Worm (Caenorhabditis elegans) whole organism, L4 larva: ENCODE data around the gene Y49F6A.5.

Experiments
- F10B5.3 ChIP-seq: sonication (generic microtip); optimal IDR thresholded peaks from 2 replicates; lab custom pipeline; 2016; ENCODE audit warnings: mild to moderate bottlenecking, missing genetic modification characterization, missing compliant biosample characterization
- F26F4.8 ChIP-seq: fragments of 200-800 bp; sonication (Bioruptor generic); conservative IDR thresholded peaks from 2 replicates; pipeline ENCODE4 v1.3.6; 2022; ENCODE audit warnings: missing genetic modification characterization, missing compliant biosample characterization
- T20F7.1 ChIP-seq: fragments of 200-800 bp; sonication (Bioruptor generic); optimal IDR thresholded peaks from 2 replicates; lab custom pipeline; 2018; ENCODE audit warnings: mild to moderate bottlenecking, missing genetic modification characterization, missing compliant biosample characterization
- Y105C5A.15 ChIP-seq: fragments of 200-800 bp; sonication (Bioruptor generic); IDR thresholded peaks from 2 replicates; pipeline ENCODE4 v1.3.6; 2022; ENCODE audit warnings: missing genetic modification characterization, missing compliant biosample characterization
- aly-2 ChIP-seq: sonication (generic microtip); optimal IDR thresholded peaks from 2 replicates; lab custom pipeline; 2018; ENCODE audit warnings: missing biosample characterization, missing genetic modification characterization
- ceh-28 ChIP-seq: fragments of 150-350 bp; optimal IDR thresholded peaks from 2 replicates; lab custom pipeline; 2014; ENCODE audit warnings: missing biosample characterization, missing genetic modification reagents, missing genetic modification characterization
- ceh-44 ChIP-seq: fragments of 200-800 bp; sonication (Bioruptor generic); IDR thresholded peaks from 2 replicates; pipeline ENCODE4 v1.3.6; 2022; ENCODE audit warnings: missing genetic modification reagents, missing genetic modification characterization, missing compliant biosample characterization
- daf-19 ChIP-seq: fragments of 200-800 bp; sonication (Bioruptor generic); conservative IDR thresholded peaks from 2 replicates; pipeline ENCODE4 v1.3.6; 2022; ENCODE audit warnings: missing genetic modification characterization, missing compliant biosample characterization
- egl-43 ChIP-seq: fragments of 200-800 bp; sonication (Bioruptor generic); IDR thresholded peaks from 2 replicates; pipeline ENCODE4 v1.3.6; 2022; ENCODE audit warnings: missing genetic modification reagents, missing genetic modification characterization, missing compliant biosample characterization
- gei-8 ChIP-seq: fragments of 200-800 bp; sonication (Bioruptor generic); optimal IDR thresholded peaks from 2 replicates; lab custom pipeline; 2018; ENCODE audit warnings: mild to moderate bottlenecking, missing genetic modification characterization, missing compliant biosample characterization
- hif-1 ChIP-seq, 2 experiments: sonication (generic microtip); optimal IDR thresholded peaks; 2 replicates each; lab custom pipeline; 2016 to 2017; ENCODE audit warnings: missing compliant biosample characterization in 2 of 2, missing genetic modification characterization in 2 of 2, missing genetic modification reagents in 2 of 2, missing genotype in 2 of 2, mild to moderate bottlenecking in 1 of 2
- madf-5 ChIP-seq, 2 experiments: fragments of 200-800 bp; sonication (Bioruptor generic); IDR thresholded peaks; 2 replicates each; pipeline ENCODE4 v1.3.6; 2022; ENCODE audit warnings: missing compliant biosample characterization in 2 of 2, missing genetic modification characterization in 2 of 2
- mes-2 ChIP-seq: sonication (generic microtip); optimal IDR thresholded peaks from 2 replicates; lab custom pipeline; 2016; ENCODE audit warnings: missing genotype, mild to moderate bottlenecking, missing genetic modification characterization, missing compliant biosample characterization; ENCODE audit not compliant: poor library complexity, severe bottlenecking
- mxl-3 ChIP-seq: fragments of 200-800 bp; sonication (Bioruptor generic); optimal IDR thresholded peaks from 2 replicates; lab custom pipeline; 2018; ENCODE audit warnings: mild to moderate bottlenecking, missing genetic modification characterization, missing compliant biosample characterization
- zag-1 ChIP-seq: fragments of 150-350 bp; optimal IDR thresholded peaks from 2 replicates; lab custom pipeline; 2014; ENCODE audit warnings: missing biosample characterization, missing genetic modification characterization

Gene Y49F6A.5

DNA sequence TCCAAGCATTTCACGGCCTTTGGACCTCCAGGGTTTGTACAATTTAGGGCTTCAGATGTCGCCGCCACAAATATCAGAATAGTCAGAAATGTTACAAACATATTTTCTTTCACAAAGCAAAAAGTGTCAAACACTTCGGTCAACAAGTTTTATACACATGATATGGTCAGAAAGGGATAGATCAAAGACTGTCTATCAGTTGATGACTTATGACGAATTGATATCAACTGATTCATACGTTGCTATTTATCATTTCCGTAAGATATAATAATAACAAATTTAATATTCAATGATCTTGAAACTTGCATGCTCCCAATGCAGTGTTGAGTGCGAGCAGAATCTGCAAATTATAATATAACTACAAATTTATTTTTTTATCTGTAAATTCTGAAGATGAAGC is 49.1 kb downstream of the Y49F6A.5 start, which contains the start of gene W10G11.1:
Gene W10G11.1, minus strand, starts transcription at position 101 of the 400 bp plus-strand sequence.
- TF ChIP-seq mes-2 (tag; lab: Kevin White, UChicago) (no peak), mxl-3 (no peak), F26F4.8 (GFP tag; lab: Robert Waterston, UW) (no peak), gei-8 (GFP tag; lab: Kevin White, UChicago) (no peak), ceh-44 (no peak), T20F7.1 (GFP tag; lab: Kevin White, UChicago) (no peak), hif-1 (tag; optimal IDR thresholded peaks at IDR 0.05; lab: Kevin White, UChicago) (no peak), F10B5.3 (no peak), madf-5 (GFP tag; IDR thresholded peaks at IDR 0.05; lab: Robert Waterston, UW) (no peak), ceh-28 (tag; lab: Kevin White, UChicago) (no peak), egl-43 (GFP tag; lab: Robert Waterston, UW) (no peak), zag-1 (no peak), aly-2 (tag; lab: Kevin White, UChicago) (no peak), Y105C5A.15 (no peak), daf-19 (GFP tag; lab: Robert Waterston, UW) (no peak)
